Worm (Caenorhabditis elegans): Measurements from ENCODE around the gene F54D12.10.

DNA sequence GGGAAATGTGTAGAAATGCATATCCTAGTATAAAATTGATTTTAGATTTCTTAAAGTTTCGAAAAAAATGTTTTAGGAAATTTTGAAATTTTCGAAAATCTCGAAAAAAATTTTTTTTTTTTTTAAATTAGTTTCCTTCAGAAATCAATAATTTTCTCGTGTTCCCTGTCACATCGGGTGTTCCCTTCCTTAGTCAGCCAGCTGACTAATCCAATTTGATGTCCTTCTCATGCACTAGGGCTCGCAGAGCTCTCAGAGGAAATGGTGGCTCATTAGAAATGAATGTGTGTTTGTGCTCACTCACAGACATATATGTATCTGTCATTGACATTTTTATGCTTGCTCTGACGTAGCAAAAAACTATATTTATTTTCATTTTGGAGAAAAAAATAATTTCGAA, 34.4 kb downstream of the F54D12.10 start:
- TF ChIP-seq nfyb-1 (GFP tag; IDR thresholded peaks at IDR 0.05), result no peak
- no peak for TF ChIP-seq nhr-120 (GFP tag; IDR thresholded peaks at IDR 0.05)
- TF ChIP-seq ceh-79 (tag; optimal IDR thresholded peaks at IDR 0.05), result no peak
- TF ChIP-seq unc-62 (GFP tag; optimal IDR thresholded peaks at IDR 0.05), result no peak
- TF ChIP-seq sptf-2 (GFP tag; optimal IDR thresholded peaks at IDR 0.05), result no peak
- no peak for TF ChIP-seq F23B12.7 (tag; optimal IDR thresholded peaks at IDR 0.05; ENCODE audit: insufficient read depth)
- TF ChIP-seq hrde-1 (tag; optimal IDR thresholded peaks at IDR 0.05; ENCODE audit: borderline replicate concordance), result no peak
- no peak for TF ChIP-seq mel-28 (tag; optimal IDR thresholded peaks at IDR 0.05; ENCODE audit: borderline replicate concordance)
- TF ChIP-seq pha-4 (tag; optimal IDR thresholded peaks at IDR 0.05), result no peak

Measured in whole organism, young adult.